Worm (Caenorhabditis elegans) whole organism, midembryonic: ENCODE data around the gene cld-9.

Experiments
- T22C8.4 ChIP-seq: fragments of 200-800 bp; sonication (Bioruptor generic); IDR thresholded peaks from 2 replicates; pipeline ENCODE4 v1.3.6; 2022; ENCODE audit warnings: missing genetic modification characterization, missing compliant biosample characterization
- cog-1 ChIP-seq: sonication (generic microtip); optimal IDR thresholded peaks from 2 replicates; lab custom pipeline; 2016; ENCODE audit warnings: missing genetic modification characterization, missing compliant biosample characterization
- flt-1 ChIP-seq: fragments of 200-800 bp; sonication (Bioruptor generic); IDR thresholded peaks from 2 replicates; pipeline ENCODE4 v1.3.6; 2022; ENCODE audit warnings: missing genetic modification characterization, missing compliant biosample characterization
- klf-2 ChIP-seq: fragments of 200-800 bp; sonication (Bioruptor generic); conservative IDR thresholded peaks from 2 replicates; pipeline ENCODE4 v1.3.6; 2022; ENCODE audit warnings: missing genetic modification reagents, missing genetic modification characterization, missing compliant biosample characterization
- med-1 ChIP-seq: sonication (generic microtip); optimal IDR thresholded peaks from 2 replicates; lab custom pipeline; 2017; ENCODE audit warnings: missing genetic modification characterization, mild to moderate bottlenecking, missing compliant biosample characterization, antibody characterized with exemption, missing genetic modification reagents; ENCODE audit not compliant: insufficient read depth
- ref-1 ChIP-seq: fragments of 200-800 bp; sonication (Bioruptor generic); conservative IDR thresholded peaks from 2 replicates; pipeline ENCODE4 v1.3.6; 2022; ENCODE audit warnings: missing genetic modification reagents, missing genetic modification characterization, missing compliant biosample characterization
- tab-1 ChIP-seq: fragments of 200-800 bp; sonication (Bioruptor generic); IDR thresholded peaks from 2 replicates; pipeline ENCODE4 v1.3.6; 2022; ENCODE audit warnings: missing genetic modification characterization, missing compliant biosample characterization
- ztf-29 ChIP-seq: fragments of 200-800 bp; sonication (Bioruptor generic); IDR thresholded peaks from 2 replicates; pipeline ENCODE4 v1.3.6; 2022; ENCODE audit warnings: missing genetic modification reagents, missing genetic modification characterization, missing compliant biosample characterization

DNA sequence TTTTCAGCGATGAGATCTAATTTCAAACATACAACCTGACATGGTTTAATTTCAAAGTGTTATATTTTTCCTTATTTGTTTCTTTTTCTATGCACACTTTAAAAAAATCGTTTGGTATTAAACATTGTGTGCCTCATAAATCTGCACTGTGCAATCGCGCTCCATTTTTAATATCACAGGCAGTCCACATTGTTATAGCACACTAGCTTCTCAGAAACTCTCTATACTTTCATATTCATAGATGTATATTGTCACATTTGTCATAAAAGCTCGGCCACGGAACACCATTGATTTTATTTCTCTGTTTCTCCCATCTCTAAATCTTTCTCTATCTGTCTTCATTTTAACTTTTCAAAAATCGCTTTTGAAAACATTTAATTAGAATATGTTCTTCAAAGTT is 5.7 kb upstream of the cld-9 start:
- TF ChIP-seq klf-2 (GFP tag; lab: Robert Waterston, UW) = no peak
- TF ChIP-seq ztf-29 = no peak
- TF ChIP-seq T22C8.4 = no peak
- TF ChIP-seq flt-1 (GFP tag; lab: Robert Waterston, UW) = no peak
- no peak for TF ChIP-seq med-1 (GFP tag; lab: Kevin White, UChicago)
- no peak for TF ChIP-seq cog-1 (tag; lab: Kevin White, UChicago)
- no peak for TF ChIP-seq tab-1 (GFP tag; lab: Robert Waterston, UW)
- no peak for TF ChIP-seq ref-1 (GFP tag; lab: Robert Waterston, UW)
